Worm (Caenorhabditis elegans): ENCODE results near the gene Y51H7C.41.

Gene Y51H7C.41

ce11 chrII:1398396-1398795 is 4.7 kb upstream of the Y51H7C.41 start, which contains the start of gene F54D12.2:
Gene F54D12.2, plus strand, starts transcription at chrII:1398696.
- TF ChIP-seq T26A8.4 (GFP tag; IDR thresholded peaks at IDR 0.05) (no peak), ceh-20 (GFP tag; IDR thresholded peaks at IDR 0.05) (no peak), unc-39 (tag; optimal IDR thresholded peaks at IDR 0.05) (no peak), lin-29 (GFP tag; IDR thresholded peaks at IDR 0.05) (no peak)

ce11 chrII:1400105-1400504 is 3.0 kb upstream of the Y51H7C.41 start, which contains the start of gene F54D12.1:
Gene F54D12.1, plus strand, starts transcription at chrII:1400405.
- TF ChIP-seq nhr-11 (tag; optimal IDR thresholded peaks at IDR 0.05) (no peak), ceh-44 (GFP tag; IDR thresholded peaks at IDR 0.05) (no peak), nhr-77 (tag; optimal IDR thresholded peaks at IDR 0.05) (no peak), egl-43 (GFP tag; IDR thresholded peaks at IDR 0.05) (no peak), unc-130 (GFP tag; optimal IDR thresholded peaks at IDR 0.05) (no peak), F37D6.2 (tag; optimal IDR thresholded peaks at IDR 0.05) (no peak)

ce11 chrII:1401474-1401873 is 1.6 kb upstream of the Y51H7C.41 start, which contains the start of gene Y51H7C.8:
Gene Y51H7C.8, plus strand, starts transcription at chrII:1401774.
- no peak for TF ChIP-seq dve-1 (tag; optimal IDR thresholded peaks at IDR 0.05; ENCODE audit: insufficient read depth)
- TF ChIP-seq zip-2 (tag; optimal IDR thresholded peaks at IDR 0.05): no peak
- no peak for TF ChIP-seq gei-8 (GFP tag; optimal IDR thresholded peaks at IDR 0.05)
- no peak for TF ChIP-seq daf-8 (GFP tag; IDR thresholded peaks at IDR 0.05)
- no peak for TF ChIP-seq D1046.2 (GFP tag; IDR thresholded peaks at IDR 0.05)
- TF ChIP-seq nhr-237 (tag; optimal IDR thresholded peaks at IDR 0.05): no peak
- no peak for TF ChIP-seq lin-29 (GFP tag; IDR thresholded peaks at IDR 0.05)
- no peak for TF ChIP-seq F44E2.7 (GFP tag; IDR thresholded peaks at IDR 0.05)
- TF ChIP-seq dmd-8 (GFP tag; IDR thresholded peaks at IDR 0.05): no peak
- TF ChIP-seq mes-2 (tag; optimal IDR thresholded peaks at IDR 0.05; ENCODE audit: poor library complexity, severe bottlenecking): no peak
- no peak for TF ChIP-seq php-3 (GFP tag; IDR thresholded peaks at IDR 0.05)
- TF ChIP-seq ZK337.2 (GFP tag; IDR thresholded peaks at IDR 0.05): no peak
- TF ChIP-seq mep-1 (tag; optimal IDR thresholded peaks at IDR 0.05): no peak
- no peak for TF ChIP-seq daf-19 (GFP tag; conservative IDR thresholded peaks at IDR 0.05)
- no peak for TF ChIP-seq ces-1 (GFP tag; optimal IDR thresholded peaks at IDR 0.05)
- TF ChIP-seq nhr-28 (tag; optimal IDR thresholded peaks at IDR 0.05): no peak
- TF ChIP-seq F49E8.2 (tag; optimal IDR thresholded peaks at IDR 0.05; ENCODE audit: borderline replicate concordance): no peak
- TF ChIP-seq ceh-20 (GFP tag; IDR thresholded peaks at IDR 0.05): no peak
- TF ChIP-seq ztf-7 (tag; optimal IDR thresholded peaks at IDR 0.05): no peak

ce11 chrII:1402167-1402619 is 928 bp upstream of the Y51H7C.41 start, which contains the start of gene Y51H7C.7:
Gene Y51H7C.7, plus strand, starts transcription at chrII:1402569.
- TF ChIP-seq F49E8.2 (tag; optimal IDR thresholded peaks at IDR 0.05; ENCODE audit: borderline replicate concordance): peak; percentile 8
- TF ChIP-seq R02D3.7 (tag; optimal IDR thresholded peaks at IDR 0.05): no peak
- TF ChIP-seq mes-2 (tag; optimal IDR thresholded peaks at IDR 0.05; ENCODE audit: poor library complexity, severe bottlenecking): peak; percentile 84
- TF ChIP-seq F37D6.2 (tag; optimal IDR thresholded peaks at IDR 0.05): peak; percentile 44
- TF ChIP-seq nhr-28 (tag; optimal IDR thresholded peaks at IDR 0.05): peak; percentile 28
- TF ChIP-seq fkh-10 (GFP tag; optimal IDR thresholded peaks at IDR 0.05): no peak
- no peak for TF ChIP-seq zfp-3 (GFP tag; conservative IDR thresholded peaks at IDR 0.05)
- TF ChIP-seq spr-1 (tag; optimal IDR thresholded peaks at IDR 0.05): peak; percentile 39
- no peak for TF ChIP-seq nhr-111 (GFP tag; optimal IDR thresholded peaks at IDR 0.05)
- TF ChIP-seq Y48G9A.11 (GFP tag; IDR thresholded peaks at IDR 0.05): peak; percentile 50; the same call in 1 of the 2 replicates
- no peak for TF ChIP-seq ctbp-1 (GFP tag; IDR thresholded peaks at IDR 0.05)
- TF ChIP-seq dpl-1 (GFP tag; optimal IDR thresholded peaks at IDR 0.05): peak; percentile 70
- TF ChIP-seq daf-19 (GFP tag; conservative IDR thresholded peaks at IDR 0.05): no peak
- TF ChIP-seq rbr-2 (tag; optimal IDR thresholded peaks at IDR 0.05): peak; percentile 51
- TF ChIP-seq lin-13 (GFP tag; optimal IDR thresholded peaks at IDR 0.05): no peak
- TF ChIP-seq dmd-6 (GFP tag; IDR thresholded peaks at IDR 0.05): peak; percentile 27; the same call in 1 of the 2 replicates
